Worm (Caenorhabditis elegans) whole organism, mixed stage, embryonic: ENCODE data around the gene C17H11.1.

ENCODE experiments used
- M03D4.4 ChIP-seq: sonication (generic microtip); optimal IDR thresholded peaks from 2 replicates; lab custom pipeline; 2017; ENCODE audit warnings: mild to moderate bottlenecking, missing genetic modification characterization, missing compliant biosample characterization
- bed-3 ChIP-seq: fragments of 200-800 bp; sonication (Bioruptor generic); optimal IDR thresholded peaks from 3 replicates; lab custom pipeline; 2018; ENCODE audit warnings: mild to moderate bottlenecking, missing genetic modification characterization, moderate library complexity, missing compliant biosample characterization
- blmp-1 ChIP-seq: fragments of 150-350 bp; optimal IDR thresholded peaks from 2 replicates; lab custom pipeline; 2014; ENCODE audit warnings: missing biosample characterization, missing genetic modification characterization
- ceh-39 ChIP-seq: fragments of 150-350 bp; optimal IDR thresholded peaks from 2 replicates; lab custom pipeline; 2014; ENCODE audit warnings: missing biosample characterization, missing genetic modification characterization
- ceh-43 ChIP-seq: fragments of 200-800 bp; sonication (Bioruptor generic); optimal IDR thresholded peaks from 2 replicates; lab custom pipeline; 2018; ENCODE audit warnings: mild to moderate bottlenecking, missing genetic modification characterization, moderate library complexity, missing compliant biosample characterization
- ceh-83 ChIP-seq: fragments of 200-800 bp; sonication (Bioruptor generic); optimal IDR thresholded peaks from 2 replicates; lab custom pipeline; 2018; ENCODE audit warnings: mild to moderate bottlenecking, missing genetic modification characterization, missing compliant biosample characterization
- ces-1 ChIP-seq: fragments of 150-350 bp; optimal IDR thresholded peaks from 2 replicates; lab custom pipeline; 2014; ENCODE audit warnings: missing biosample characterization, missing genetic modification reagents, missing genetic modification characterization
- cnd-1 ChIP-seq: fragments of 200-800 bp; sonication (Bioruptor generic); optimal IDR thresholded peaks from 2 replicates; lab custom pipeline; 2018; ENCODE audit warnings: mild to moderate bottlenecking, missing genetic modification characterization, missing compliant biosample characterization
- drap-1 ChIP-seq: fragments of 200-800 bp; sonication (Bioruptor generic); optimal IDR thresholded peaks from 3 replicates; lab custom pipeline; 2018; ENCODE audit warnings: mild to moderate bottlenecking, missing genetic modification characterization, missing compliant biosample characterization
- elt-1 ChIP-seq: sonication (generic microtip); optimal IDR thresholded peaks from 2 replicates; lab custom pipeline; 2017; ENCODE audit warnings: missing genetic modification characterization, mild to moderate bottlenecking, missing compliant biosample characterization, antibody characterized with exemption, moderate library complexity, borderline replicate concordance; ENCODE audit not compliant: insufficient read depth
- elt-3 ChIP-seq: fragments of 150-350 bp; optimal IDR thresholded peaks from 2 replicates; lab custom pipeline; 2014; ENCODE audit warnings: missing biosample characterization, missing genetic modification characterization
- flh-1 ChIP-seq: fragments of 200-800 bp; sonication (Bioruptor generic); optimal IDR thresholded peaks from 2 replicates; lab custom pipeline; 2018; ENCODE audit warnings: mild to moderate bottlenecking, missing genetic modification characterization, moderate library complexity, missing compliant biosample characterization
- ham-2 ChIP-seq: fragments of 200-800 bp; sonication (Bioruptor generic); optimal IDR thresholded peaks from 2 replicates; lab custom pipeline; 2018; ENCODE audit warnings: mild to moderate bottlenecking, missing genetic modification characterization, missing compliant biosample characterization
- hlh-1 ChIP-seq: fragments of 150-350 bp; optimal IDR thresholded peaks from 2 replicates; lab custom pipeline; 2014; ENCODE audit warnings: missing biosample characterization, missing genetic modification reagents, missing genetic modification characterization
- lin-13 ChIP-seq: fragments of 150-350 bp; optimal IDR thresholded peaks from 2 replicates; lab custom pipeline; 2014; ENCODE audit warnings: missing biosample characterization, missing genetic modification characterization
- lin-32 ChIP-seq: fragments of 200-800 bp; sonication (Bioruptor generic); optimal IDR thresholded peaks from 2 replicates; lab custom pipeline; 2018; ENCODE audit warnings: mild to moderate bottlenecking, missing genetic modification characterization, missing compliant biosample characterization
- lsy-2 ChIP-seq: fragments of 150-350 bp; optimal IDR thresholded peaks from 2 replicates; lab custom pipeline; 2014; ENCODE audit warnings: missing biosample characterization, missing genetic modification characterization
- mab-5 ChIP-seq: fragments of 150-350 bp; optimal IDR thresholded peaks from 2 replicates; lab custom pipeline; 2014; ENCODE audit warnings: missing biosample characterization, missing genetic modification characterization
- mep-1 ChIP-seq: fragments of 150-350 bp; optimal IDR thresholded peaks from 2 replicates; lab custom pipeline; 2017; ENCODE audit warnings: missing biosample characterization, missing genetic modification reagents, missing genetic modification characterization, inconsistent platforms
- mls-2 ChIP-seq: sonication (generic microtip); optimal IDR thresholded peaks from 2 replicates; lab custom pipeline; 2016; ENCODE audit warnings: mild to moderate bottlenecking, missing genetic modification characterization, moderate library complexity, missing compliant biosample characterization
- nhr-12 ChIP-seq: fragments of 150-350 bp; optimal IDR thresholded peaks from 2 replicates; lab custom pipeline; 2014; ENCODE audit warnings: missing biosample characterization, missing genetic modification characterization
- nhr-2 ChIP-seq: fragments of 150-350 bp; optimal IDR thresholded peaks from 2 replicates; lab custom pipeline; 2014; ENCODE audit warnings: missing biosample characterization, missing genetic modification characterization
- nhr-237 ChIP-seq: fragments of 150-350 bp; optimal IDR thresholded peaks from 2 replicates; lab custom pipeline; 2014; ENCODE audit warnings: missing biosample characterization, missing genetic modification characterization
- nhr-28 ChIP-seq: fragments of 150-350 bp; optimal IDR thresholded peaks from 2 replicates; lab custom pipeline; 2014; ENCODE audit warnings: missing biosample characterization, missing genetic modification characterization
- nhr-76 ChIP-seq: sonication (generic microtip); optimal IDR thresholded peaks from 2 replicates; lab custom pipeline; 2017; ENCODE audit warnings: missing biosample characterization, missing genetic modification characterization
- pha-4 ChIP-seq: fragments of 150-350 bp; optimal IDR thresholded peaks from 2 replicates; lab custom pipeline; 2018; ENCODE audit warnings: missing biosample characterization, missing genetic modification reagents, missing genetic modification characterization
- sem-2 ChIP-seq: fragments of 200-800 bp; sonication (Bioruptor generic); optimal IDR thresholded peaks from 2 replicates; lab custom pipeline; 2018; ENCODE audit warnings: mild to moderate bottlenecking, missing genetic modification characterization, missing compliant biosample characterization
- snpc-4 ChIP-seq: fragments of 150-350 bp; optimal IDR thresholded peaks from 2 replicates; lab custom pipeline; 2014; ENCODE audit warnings: missing biosample characterization, missing genetic modification characterization
- sptf-1 ChIP-seq: sonication (generic microtip); optimal IDR thresholded peaks from 2 replicates; lab custom pipeline; 2017; ENCODE audit warnings: mild to moderate bottlenecking, missing genetic modification characterization, moderate library complexity, missing compliant biosample characterization
- tbx-8 ChIP-seq: fragments of 200-800 bp; sonication (Bioruptor generic); optimal IDR thresholded peaks from 2 replicates; lab custom pipeline; 2018; ENCODE audit warnings: mild to moderate bottlenecking, missing genetic modification characterization, moderate library complexity, missing compliant biosample characterization
- unc-120 ChIP-seq: sonication (generic microtip); optimal IDR thresholded peaks from 2 replicates; lab custom pipeline; 2017; ENCODE audit warnings: missing genetic modification characterization, missing compliant biosample characterization; ENCODE audit not compliant: poor library complexity, severe bottlenecking
- unc-39 ChIP-seq: fragments of 150-350 bp; optimal IDR thresholded peaks from 2 replicates; lab custom pipeline; 2014; ENCODE audit warnings: missing biosample characterization, missing genetic modification characterization
- unc-62 ChIP-seq: fragments of 150-350 bp; optimal IDR thresholded peaks from 2 replicates; lab custom pipeline; 2014; ENCODE audit warnings: missing biosample characterization, missing genetic modification reagents, missing genetic modification characterization
- zip-8 ChIP-seq: fragments of 150-350 bp; optimal IDR thresholded peaks from 2 replicates; lab custom pipeline; 2014; ENCODE audit warnings: missing biosample characterization, missing genetic modification characterization
- ztf-11 ChIP-seq: fragments of 150-350 bp; optimal IDR thresholded peaks from 2 replicates; lab custom pipeline; 2014; ENCODE audit warnings: missing biosample characterization, missing genetic modification characterization

The C17H11.1 gene

DNA sequence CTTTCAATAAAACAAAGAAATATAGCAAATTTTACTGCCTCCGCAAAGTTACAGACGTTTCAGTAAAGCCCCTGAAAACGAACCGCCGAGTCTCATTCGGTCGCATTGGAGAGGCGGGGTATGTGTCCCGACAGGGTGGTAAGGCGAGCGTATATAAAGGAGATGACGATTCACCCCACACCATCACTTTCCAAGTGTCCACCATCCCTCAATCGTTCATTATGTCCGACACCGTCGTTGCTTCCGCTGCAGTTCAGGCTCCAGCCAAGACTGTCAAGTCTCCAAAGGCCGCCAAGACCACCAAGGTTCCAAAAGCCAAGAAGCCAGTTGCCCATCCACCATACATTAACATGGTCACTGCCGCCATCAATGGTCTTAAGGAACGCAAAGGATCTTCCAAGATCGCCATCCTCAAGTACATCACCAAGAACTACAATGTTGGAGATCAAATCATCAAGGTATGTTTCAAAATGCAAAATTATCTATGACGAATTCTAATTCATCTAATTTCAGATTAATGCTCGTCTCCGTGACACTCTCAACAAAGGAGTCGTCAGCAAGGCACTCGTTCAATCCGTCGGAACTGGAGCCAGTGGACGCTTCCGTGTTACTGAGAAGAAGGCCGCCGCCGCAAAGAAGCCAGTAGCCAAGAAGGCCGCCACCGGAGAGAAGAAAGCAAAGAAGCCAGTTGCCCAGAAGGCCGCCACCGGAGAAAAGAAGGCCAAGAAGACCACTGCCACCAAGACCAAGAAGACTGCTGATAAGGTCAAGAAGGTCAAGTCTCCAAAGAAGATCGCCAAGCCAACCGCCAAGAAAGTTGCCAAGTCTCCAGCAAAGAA lies 14.5 kb upstream of the C17H11.1 start, which contains the start of gene hil-3:
TSS of gene hil-3 (plus strand) at position 195 of the 839 bp plus-strand sequence.
- TF ChIP-seq M03D4.4 (tag; lab: Kevin White, UChicago) (no peak), nhr-2 (tag; lab: Kevin White, UChicago) (no peak), ces-1 (GFP tag; lab: Kevin White, UChicago) (no peak), sem-2 (GFP tag; lab: Kevin White, UChicago) (peak; percentile 26), flh-1 (GFP tag; lab: Kevin White, UChicago) (no peak), cnd-1 (peak; percentile 48), ceh-83 (GFP tag; lab: Kevin White, UChicago) (peak; percentile 64), lin-32 (GFP tag; lab: Kevin White, UChicago) (no peak), ham-2 (GFP tag; lab: Kevin White, UChicago) (no peak), nhr-237 (tag; lab: Kevin White, UChicago) (no peak), nhr-28 (tag; lab: Kevin White, UChicago) (no peak), ceh-39 (tag; lab: Kevin White, UChicago) (no peak), elt-1 (no peak), lin-13 (tag; lab: Kevin White, UChicago) (peak; percentile 75), blmp-1 (no peak), mep-1 (tag; lab: Kevin White, UChicago) (peak; percentile 76), bed-3 (GFP tag; lab: Kevin White, UChicago) (no peak), snpc-4 (tag; lab: Kevin White, UChicago) (no peak), pha-4 (peak; percentile 34), elt-3 (tag; lab: Kevin White, UChicago) (no peak), sptf-1 (tag; lab: Kevin White, UChicago) (no peak), lsy-2 (peak; percentile 11), nhr-12 (tag; lab: Kevin White, UChicago) (no peak), mls-2 (tag; lab: Kevin White, UChicago) (no peak), unc-39 (tag; lab: Kevin White, UChicago) (no peak), nhr-76 (tag; lab: Kevin White, UChicago) (no peak), zip-8 (tag; lab: Kevin White, UChicago) (no peak), unc-62 (GFP tag; lab: Kevin White, UChicago) (no peak), ceh-43 (no peak), unc-120 (tag; lab: Kevin White, UChicago) (no peak), hlh-1 (tag; lab: Kevin White, UChicago) (no peak), ztf-11 (tag; lab: Kevin White, UChicago) (peak; percentile 40), mab-5 (tag; lab: Kevin White, UChicago) (no peak), drap-1 (GFP tag; lab: Kevin White, UChicago) (no peak), tbx-8 (GFP tag; lab: Kevin White, UChicago) (no peak)
- TF ChIP-seq, all 35 proteins: peak for 8

DNA sequence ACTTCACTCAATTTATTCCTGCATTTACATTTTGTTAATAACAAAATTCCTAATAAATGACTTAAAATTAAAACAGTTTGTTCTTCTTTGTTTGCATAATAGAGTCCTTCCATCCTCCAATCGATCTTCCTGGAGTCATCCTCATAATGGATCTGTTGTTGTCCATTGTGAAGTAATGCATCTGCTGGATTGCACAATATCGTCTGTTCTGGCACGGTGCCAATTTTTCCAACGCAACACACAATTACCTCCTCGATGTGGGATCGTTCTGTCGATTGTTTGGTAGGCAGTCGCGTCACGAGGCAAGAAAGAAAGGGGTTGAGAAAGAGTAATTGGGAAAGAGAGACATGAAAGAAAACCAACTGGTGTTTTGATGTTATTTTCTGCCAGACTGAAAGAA lies 13.7 kb upstream of the C17H11.1 start:
- TF ChIP-seq ceh-39 (tag; lab: Kevin White, UChicago) (peak; percentile 70), flh-1 (GFP tag; lab: Kevin White, UChicago) (no peak), zip-8 (tag; lab: Kevin White, UChicago) (peak; percentile 47), nhr-76 (tag; lab: Kevin White, UChicago) (no peak), mep-1 (tag; lab: Kevin White, UChicago) (peak; percentile 56), unc-39 (tag; lab: Kevin White, UChicago) (no peak), M03D4.4 (tag; lab: Kevin White, UChicago) (no peak), unc-62 (GFP tag; lab: Kevin White, UChicago) (no peak), cnd-1 (peak; percentile 52), nhr-2 (tag; lab: Kevin White, UChicago) (peak; percentile 72), lin-32 (GFP tag; lab: Kevin White, UChicago) (no peak), tbx-8 (GFP tag; lab: Kevin White, UChicago) (no peak), drap-1 (GFP tag; lab: Kevin White, UChicago) (no peak), ztf-11 (tag; lab: Kevin White, UChicago) (peak; percentile 20), bed-3 (GFP tag; lab: Kevin White, UChicago) (no peak), mab-5 (tag; lab: Kevin White, UChicago) (no peak), pha-4 (no peak), hlh-1 (tag; lab: Kevin White, UChicago) (peak; percentile 3), sem-2 (GFP tag; lab: Kevin White, UChicago) (no peak), ceh-43 (peak; percentile 14), unc-120 (tag; lab: Kevin White, UChicago) (no peak), sptf-1 (tag; lab: Kevin White, UChicago) (no peak), lsy-2 (no peak), nhr-237 (tag; lab: Kevin White, UChicago) (no peak), elt-3 (tag; lab: Kevin White, UChicago) (no peak), ces-1 (GFP tag; lab: Kevin White, UChicago) (no peak), mls-2 (tag; lab: Kevin White, UChicago) (no peak), nhr-12 (tag; lab: Kevin White, UChicago) (no peak)
